Worm (Caenorhabditis elegans) whole organism, L4 larva: ENCODE data around the gene lgc-5.

Experiments
- Y75B8A.6 ChIP-seq: fragments of 200-800 bp; sonication (Bioruptor generic); IDR thresholded peaks from 2 replicates; pipeline ENCODE4 v1.3.6; 2022; ENCODE audit warnings: missing genetic modification reagents, missing genetic modification characterization, missing compliant biosample characterization
- aly-2 ChIP-seq: sonication (generic microtip); optimal IDR thresholded peaks from 2 replicates; lab custom pipeline; 2018; ENCODE audit warnings: missing biosample characterization, missing genetic modification characterization
- ama-1 ChIP-seq: fragments of 150-350 bp; optimal IDR thresholded peaks from 2 replicates; lab custom pipeline; 2014; ENCODE audit warnings: inconsistent platforms, mixed read lengths
- lir-3 ChIP-seq: sonication (generic microtip); optimal IDR thresholded peaks from 2 replicates; lab custom pipeline; 2016; ENCODE audit warnings: mild to moderate bottlenecking, missing genetic modification characterization, missing compliant biosample characterization
- lsy-2 ChIP-seq, 2 experiments: fragments of 150-350 bp in 1 of 2; sonication (generic microtip) in 1 of 2; optimal IDR thresholded peaks; 2 replicates each; lab custom pipeline; 2014 to 2017; ENCODE audit warnings: missing biosample characterization in 2 of 2, missing genetic modification characterization in 2 of 2
- nhr-6 ChIP-seq: fragments of 150-350 bp; optimal IDR thresholded peaks from 2 replicates; lab custom pipeline; 2014; ENCODE audit warnings: missing biosample characterization, missing genetic modification characterization
- unc-130 ChIP-seq: sonication (generic microtip); optimal IDR thresholded peaks from 2 replicates; lab custom pipeline; 2016; ENCODE audit warnings: missing genetic modification reagents, missing genetic modification characterization, missing compliant biosample characterization
- zip-11 ChIP-seq: fragments of 200-800 bp; sonication (Bioruptor generic); IDR thresholded peaks from 2 replicates; pipeline ENCODE4 v1.3.6; 2022; ENCODE audit warnings: missing genetic modification characterization, missing compliant biosample characterization

DNA sequence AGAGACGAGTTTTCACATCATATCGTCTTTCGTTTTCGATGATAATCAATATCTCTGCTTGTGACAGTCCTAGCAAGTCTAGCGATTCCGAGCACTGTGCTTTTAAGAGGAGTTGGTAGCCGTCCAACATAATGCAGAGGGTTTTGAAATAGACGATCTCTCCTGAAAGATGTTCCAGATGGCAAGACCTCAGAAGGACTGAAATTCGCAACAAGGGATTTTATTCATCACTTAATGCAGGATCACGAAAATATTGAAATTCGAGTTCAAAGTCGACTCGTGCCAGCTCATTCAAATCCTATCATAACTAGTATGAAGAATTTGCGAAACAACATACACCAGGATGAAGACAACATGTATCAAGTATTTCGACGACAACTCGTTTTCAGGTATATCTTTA is 35.0 kb downstream of the lgc-5 start, which contains the start of gene D2096.7:
- TF ChIP-seq nhr-6 (no peak), lir-3 (tag; lab: Kevin White, UChicago) (no peak), lsy-2 (tag; optimal IDR thresholded peaks at IDR 0.05; lab: Kevin White, UChicago) (no peak), zip-11 (GFP tag; lab: Robert Waterston, UW) (no peak), aly-2 (tag; lab: Kevin White, UChicago) (no peak), ama-1 (lab: Kevin White, UChicago) (peak; percentile 89), Y75B8A.6 (GFP tag; lab: Robert Waterston, UW) (peak; percentile 63), unc-130 (GFP tag; lab: Kevin White, UChicago) (peak; percentile 70)
